Worm (Caenorhabditis elegans): ENCODE results near the gene C55C3.6.

DNA sequence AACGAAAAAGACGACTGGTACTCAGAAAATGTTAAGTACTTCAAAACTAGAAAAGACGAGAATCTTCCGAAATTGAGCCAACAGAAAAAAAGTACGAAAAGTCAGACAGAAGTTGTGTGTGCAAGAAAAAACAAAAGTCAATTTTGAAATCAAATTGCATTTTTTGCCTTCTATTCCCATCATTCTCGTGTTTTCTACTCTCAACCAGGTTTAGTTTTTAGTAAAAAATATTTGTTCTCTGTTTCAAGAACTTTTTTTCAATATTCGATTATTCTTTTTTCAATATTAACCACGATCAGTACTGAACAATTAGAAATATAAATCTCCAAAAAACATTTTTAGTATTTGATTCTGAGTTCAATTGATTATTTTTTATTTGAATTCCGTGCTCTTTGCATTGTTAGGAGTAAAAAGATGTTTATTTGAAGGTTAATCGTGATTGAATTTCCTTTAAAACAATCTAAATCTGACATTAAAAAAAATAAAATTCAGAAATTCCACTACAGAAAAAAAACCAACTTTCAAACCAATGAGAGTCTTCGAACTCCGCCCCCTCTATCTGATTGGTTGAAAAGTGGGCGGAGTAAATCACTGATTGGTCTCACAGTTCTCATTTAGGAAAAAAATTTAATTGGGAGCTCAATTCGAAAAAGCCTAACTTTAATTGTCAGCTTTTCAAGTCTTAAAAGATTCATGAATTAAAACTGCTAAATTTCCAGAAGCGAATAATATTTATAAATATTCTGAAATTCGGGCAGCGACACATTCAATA is 32.5 kb downstream of the C55C3.6 start:
- TF ChIP-seq pha-4 (tag; optimal IDR thresholded peaks at IDR 0.05) (no peak), madf-6 (GFP tag; IDR thresholded peaks at IDR 0.05) (no peak)
